Worm (Caenorhabditis elegans) whole organism, young adult: ENCODE results near the gene str-41.
A peak's percentile ranks its signal among the peaks of the same experiment; 100 is the strongest.

Experiments used
- F10E7.11 ChIP-seq: sonication (generic microtip); optimal IDR thresholded peaks from 2 replicates; lab custom pipeline; 2017; ENCODE audit warnings: mild to moderate bottlenecking, missing genetic modification characterization, moderate library complexity, missing compliant biosample characterization
- F33H1.4 ChIP-seq: fragments of 200-800 bp; sonication (Bioruptor generic); IDR thresholded peaks from 2 replicates; pipeline ENCODE4 v1.3.6; 2022; ENCODE audit warnings: missing genetic modification reagents, missing genetic modification characterization, missing compliant biosample characterization
- F49E8.2 ChIP-seq: sonication (generic microtip); optimal IDR thresholded peaks from 3 replicates; lab custom pipeline; 2017; ENCODE audit warnings: missing genetic modification characterization, mild to moderate bottlenecking, missing compliant biosample characterization, antibody characterized with exemption, moderate library complexity; ENCODE audit not compliant: insufficient read depth
- F52B5.7 ChIP-seq: sonication (generic microtip); optimal IDR thresholded peaks from 2 replicates; lab custom pipeline; 2016; ENCODE audit warnings: mild to moderate bottlenecking, missing genetic modification characterization, missing compliant biosample characterization
- F55B11.4 ChIP-seq: sonication (generic microtip); optimal IDR thresholded peaks from 2 replicates; lab custom pipeline; 2016; ENCODE audit warnings: missing compliant biosample characterization, missing genetic modification characterization, borderline replicate concordance; ENCODE audit not compliant: insufficient read depth
- K11D2.4 ChIP-seq: fragments of 200-800 bp; sonication (Bioruptor generic); IDR thresholded peaks from 2 replicates; pipeline ENCODE4 v1.3.6; 2022; ENCODE audit warnings: missing genetic modification reagents, missing genetic modification characterization, missing compliant biosample characterization
- T07F8.4 ChIP-seq: sonication (generic microtip); optimal IDR thresholded peaks from 2 replicates; lab custom pipeline; 2016; ENCODE audit warnings: mild to moderate bottlenecking, missing genetic modification characterization, moderate library complexity, missing compliant biosample characterization
- Y53G8AR.9 ChIP-seq: fragments of 200-800 bp; sonication (Bioruptor generic); conservative IDR thresholded peaks from 2 replicates; pipeline ENCODE4 v1.3.6; 2022; ENCODE audit warnings: missing genetic modification reagents, missing genetic modification characterization, missing compliant biosample characterization
- Y56A3A.18 ChIP-seq: fragments of 200-800 bp; sonication (Bioruptor generic); IDR thresholded peaks from 2 replicates; pipeline ENCODE4 v1.3.6; 2022; ENCODE audit warnings: missing genetic modification reagents, missing genetic modification characterization, missing compliant biosample characterization
- Y67H2A.10 ChIP-seq: fragments of 200-800 bp; sonication (Bioruptor generic); conservative IDR thresholded peaks from 2 replicates; pipeline ENCODE4 v1.3.6; 2022; ENCODE audit warnings: missing genetic modification reagents, missing genetic modification characterization, missing compliant biosample characterization
- ZK185.1 ChIP-seq: sonication (generic microtip); optimal IDR thresholded peaks from 2 replicates; lab custom pipeline; 2016; ENCODE audit warnings: mild to moderate bottlenecking, missing genetic modification characterization, missing compliant biosample characterization; ENCODE audit not compliant: poor library complexity, severe bottlenecking
- ama-1 ChIP-seq, 3 experiments: fragments of 150-350 bp in 1 of 3; sonication (generic microtip) in 2 of 3; optimal IDR thresholded peaks; 2 replicates each; lab custom pipeline; 2014 to 2018; ENCODE audit warnings: missing biosample characterization in 2 of 3, missing genetic modification characterization in 2 of 3, missing genetic modification reagents in 2 of 3
- atf-7 ChIP-seq: sonication (generic microtip); optimal IDR thresholded peaks from 2 replicates; lab custom pipeline; 2017; ENCODE audit warnings: mild to moderate bottlenecking, missing genetic modification characterization, missing compliant biosample characterization
- attf-3 ChIP-seq: fragments of 200-800 bp; sonication (Bioruptor generic); conservative IDR thresholded peaks from 2 replicates; pipeline ENCODE4 v1.3.6; 2022; ENCODE audit warnings: missing genetic modification reagents, missing genetic modification characterization, missing compliant biosample characterization
- attf-5 ChIP-seq: fragments of 200-800 bp; sonication (Bioruptor generic); optimal IDR thresholded peaks from 2 replicates; lab custom pipeline; 2018; ENCODE audit warnings: mild to moderate bottlenecking, missing genetic modification characterization, missing compliant biosample characterization
- ccch-3 ChIP-seq: fragments of 200-800 bp; sonication (Bioruptor generic); optimal IDR thresholded peaks from 2 replicates; lab custom pipeline; 2018; ENCODE audit warnings: mild to moderate bottlenecking, missing genetic modification characterization, missing compliant biosample characterization
- cebp-1 ChIP-seq, 2 experiments: fragments of 200-800 bp in 1 of 2; sonication (Bioruptor generic) in 1 of 2; sonication (generic microtip) in 1 of 2; IDR thresholded peaks in 1 of 2; optimal IDR thresholded peaks in 1 of 2; 2 replicates each; pipeline versions ENCODE4 v1.3.6 to Lab custom; 2017 to 2022; ENCODE audit warnings: missing compliant biosample characterization in 2 of 2, missing genetic modification characterization in 2 of 2, mild to moderate bottlenecking in 1 of 2, missing genetic modification reagents in 1 of 2, moderate library complexity in 1 of 2
- ceh-40 ChIP-seq: fragments of 200-800 bp; sonication (Bioruptor generic); IDR thresholded peaks from 2 replicates; pipeline ENCODE4 v1.3.6; 2022; ENCODE audit warnings: missing genetic modification characterization, missing compliant biosample characterization
- dox-1 ChIP-seq: fragments of 200-800 bp; sonication (Bioruptor generic); IDR thresholded peaks from 2 replicates; pipeline ENCODE4 v1.3.6; 2022; ENCODE audit warnings: missing genetic modification reagents, missing genetic modification characterization, missing compliant biosample characterization
- ekl-4 ChIP-seq: fragments of 200-800 bp; sonication (Bioruptor generic); IDR thresholded peaks from 2 replicates; pipeline ENCODE4 v1.3.6; 2022; ENCODE audit warnings: missing genetic modification reagents, missing genetic modification characterization, missing compliant biosample characterization
- ets-4 ChIP-seq: fragments of 200-800 bp; sonication (Bioruptor generic); optimal IDR thresholded peaks from 2 replicates; lab custom pipeline; 2018; ENCODE audit warnings: mild to moderate bottlenecking, missing genetic modification characterization, missing compliant biosample characterization
- hrde-1 ChIP-seq: sonication (generic microtip); optimal IDR thresholded peaks from 2 replicates; lab custom pipeline; 2016; ENCODE audit warnings: missing genetic modification characterization, mild to moderate bottlenecking, missing compliant biosample characterization, moderate library complexity, missing genotype, missing genetic modification reagents, borderline replicate concordance
- lin-40 ChIP-seq: sonication (generic microtip); optimal IDR thresholded peaks from 2 replicates; lab custom pipeline; 2016; ENCODE audit warnings: missing genetic modification characterization, mild to moderate bottlenecking, missing compliant biosample characterization, missing genotype, missing genetic modification reagents
- lin-54 ChIP-seq: fragments of 200-800 bp; sonication (Bioruptor generic); optimal IDR thresholded peaks from 2 replicates; lab custom pipeline; 2018; ENCODE audit warnings: mild to moderate bottlenecking, missing genetic modification characterization, missing compliant biosample characterization
- lir-1 ChIP-seq: fragments of 200-800 bp; sonication (Bioruptor generic); conservative IDR thresholded peaks from 2 replicates; pipeline ENCODE4 v1.3.6; 2022; ENCODE audit warnings: missing genetic modification reagents, missing genetic modification characterization, missing compliant biosample characterization
- madf-10 ChIP-seq: sonication (generic microtip); optimal IDR thresholded peaks from 2 replicates; lab custom pipeline; 2016; ENCODE audit warnings: mild to moderate bottlenecking, missing genetic modification characterization, missing compliant biosample characterization
- mes-4 ChIP-seq: sonication (generic microtip); optimal IDR thresholded peaks from 2 replicates; lab custom pipeline; 2016; ENCODE audit warnings: missing genotype, missing genetic modification characterization, missing compliant biosample characterization
- nfya-2 ChIP-seq: fragments of 200-800 bp; sonication (Bioruptor generic); IDR thresholded peaks from 2 replicates; pipeline ENCODE4 v1.3.6; 2022; ENCODE audit warnings: missing genetic modification reagents, missing genetic modification characterization, missing compliant biosample characterization
- nfyb-1 ChIP-seq: fragments of 200-800 bp; sonication (Bioruptor generic); IDR thresholded peaks from 2 replicates; pipeline ENCODE4 v1.3.6; 2022; ENCODE audit warnings: missing genetic modification reagents, missing genetic modification characterization, missing compliant biosample characterization
- nhr-80 ChIP-seq: sonication (generic microtip); optimal IDR thresholded peaks from 2 replicates; lab custom pipeline; 2016; ENCODE audit warnings: missing genetic modification characterization, missing compliant biosample characterization
- pha-4 ChIP-seq: fragments of 150-350 bp; sonication (generic microtip); optimal IDR thresholded peaks from 2 replicates; lab custom pipeline; 2014; ENCODE audit warnings: missing biosample characterization, missing genetic modification reagents, missing genetic modification characterization
- snpc-1.1 ChIP-seq: sonication (generic microtip); optimal IDR thresholded peaks from 2 replicates; lab custom pipeline; 2017; ENCODE audit warnings: missing genetic modification characterization, mild to moderate bottlenecking, missing compliant biosample characterization, antibody characterized with exemption, moderate library complexity, missing genotype, missing genetic modification reagents; ENCODE audit not compliant: insufficient read depth
- snpc-1.3 ChIP-seq: sonication (generic microtip); optimal IDR thresholded peaks from 2 replicates; lab custom pipeline; 2017; ENCODE audit warnings: missing genetic modification characterization, mild to moderate bottlenecking, missing compliant biosample characterization, antibody characterized with exemption, moderate library complexity, missing genotype, missing genetic modification reagents; ENCODE audit not compliant: insufficient read depth
- snpc-3.4 ChIP-seq: sonication (generic microtip); optimal IDR thresholded peaks from 2 replicates; lab custom pipeline; 2017; ENCODE audit warnings: missing genetic modification characterization, mild to moderate bottlenecking, missing compliant biosample characterization, antibody characterized with exemption, moderate library complexity, missing genotype, missing genetic modification reagents
- snpc-4 ChIP-seq, 5 experiments: fragments of 150-350 bp in 1 of 5; sonication (generic microtip) in 4 of 5; optimal IDR thresholded peaks; 2 replicates each; lab custom pipeline; 2014 to 2018; ENCODE audit warnings: missing genetic modification characterization in 5 of 5, missing biosample characterization in 3 of 5, antibody characterized with exemption in 2 of 5, mild to moderate bottlenecking in 2 of 5, missing compliant biosample characterization in 2 of 5, missing genotype in 2 of 5, moderate library complexity in 2 of 5, missing genetic modification reagents in 1 of 5
- somi-1 ChIP-seq: fragments of 200-800 bp; sonication (Bioruptor generic); optimal IDR thresholded peaks from 2 replicates; lab custom pipeline; 2018; ENCODE audit warnings: mild to moderate bottlenecking, missing genetic modification characterization, missing compliant biosample characterization
- sptf-2 ChIP-seq: fragments of 200-800 bp; sonication (Bioruptor generic); optimal IDR thresholded peaks from 2 replicates; lab custom pipeline; 2018; ENCODE audit warnings: mild to moderate bottlenecking, missing genetic modification characterization, missing compliant biosample characterization
- tbp1 ChIP-seq: fragments of 200-800 bp; sonication (Bioruptor generic); optimal IDR thresholded peaks from 2 replicates; lab custom pipeline; 2018; ENCODE audit warnings: mild to moderate bottlenecking, missing genetic modification characterization, missing compliant biosample characterization
- tlf-1 ChIP-seq: fragments of 200-800 bp; sonication (Bioruptor generic); optimal IDR thresholded peaks from 2 replicates; lab custom pipeline; 2018; ENCODE audit warnings: mild to moderate bottlenecking, missing genetic modification characterization, missing compliant biosample characterization
- zfh-2 ChIP-seq: fragments of 200-800 bp; sonication (Bioruptor generic); conservative IDR thresholded peaks from 2 replicates; pipeline ENCODE4 v1.3.6; 2022; ENCODE audit warnings: missing genetic modification reagents, missing genetic modification characterization, missing compliant biosample characterization
- ztf-28 ChIP-seq: fragments of 200-800 bp; sonication (Bioruptor generic); IDR thresholded peaks from 2 replicates; pipeline ENCODE4 v1.3.6; 2022; ENCODE audit warnings: missing genetic modification reagents, missing genetic modification characterization, missing compliant biosample characterization

The str-41 gene

ce11 chrV:7432441-7433146 is 20.8 kb downstream of the str-41 start (continued):
- TF ChIP-seq F52B5.7 (tag; lab: Kevin White, UChicago): peak; percentile 96
- TF ChIP-seq T07F8.4 (tag; lab: Kevin White, UChicago): no peak
- peak; percentile 65 for TF ChIP-seq dox-1 (GFP tag; lab: Robert Waterston, UW)
- TF ChIP-seq snpc-1.3 (tag; lab: Kevin White, UChicago): no peak
- TF ChIP-seq snpc-4 (GFP tag; optimal IDR thresholded peaks at IDR 0.05; lab: Kevin White, UChicago): no peak
- TF ChIP-seq snpc-4 (tag; optimal IDR thresholded peaks at IDR 0.05; lab: Kevin White, UChicago): no peak
- 0 out of 2 replicates have a peak, but pooled peaks have one; percentile 38 for TF ChIP-seq nfya-2
- TF ChIP-seq attf-3: no peak
- TF ChIP-seq F49E8.2: no peak
- TF ChIP-seq ccch-3 (GFP tag; lab: Kevin White, UChicago): no peak
- TF ChIP-seq pha-4 (tag; lab: Kevin White, UChicago): peak; percentile 83
- TF ChIP-seq zfh-2: no peak
- no peak for TF ChIP-seq lin-40 (tag; lab: Kevin White, UChicago)
- peak; percentile 79 for TF ChIP-seq nfyb-1
- TF ChIP-seq hrde-1 (tag; lab: Kevin White, UChicago): no peak
- no peak for TF ChIP-seq sptf-2 (GFP tag; lab: Kevin White, UChicago)

- TF ChIP-seq cebp-1 (GFP tag; IDR thresholded peaks at IDR 0.05; lab: Robert Waterston, UW) (no peak), cebp-1 (tag; optimal IDR thresholded peaks at IDR 0.05; lab: Kevin White, UChicago) (peak; percentile 52), mes-4 (no peak), dox-1 (GFP tag; lab: Robert Waterston, UW) (no peak), madf-10 (tag; lab: Kevin White, UChicago) (peak; percentile 24), Y67H2A.10 (GFP tag; lab: Robert Waterston, UW) (no peak), T07F8.4 (tag; lab: Kevin White, UChicago) (no peak), snpc-3.4 (no peak), lin-54 (GFP tag; lab: Kevin White, UChicago) (peak; percentile 9), ekl-4 (GFP tag; lab: Robert Waterston, UW) (no peak; the same call in 1 of the 2 replicates), atf-7 (no peak), ZK185.1 (tag; lab: Kevin White, UChicago) (peak; percentile 9), hrde-1 (tag; lab: Kevin White, UChicago) (no peak), K11D2.4 (GFP tag; lab: Robert Waterston, UW) (0 out of 2 replicates have a peak, but pooled peaks have one; percentile 30), snpc-1.1 (tag; lab: Kevin White, UChicago) (no peak), F33H1.4 (GFP tag; lab: Robert Waterston, UW) (no peak), tlf-1 (GFP tag; lab: Kevin White, UChicago) (peak; percentile 13), ama-1 (optimal IDR thresholded peaks at IDR 0.05; lab: Kevin White, UChicago) (peak; percentile 67), ama-1 (GFP tag; optimal IDR thresholded peaks at IDR 0.05; lab: Kevin White, UChicago) (no peak), Y53G8AR.9 (GFP tag; lab: Robert Waterston, UW) (peak; percentile 36; the same call in 1 of the 2 replicates), pha-4 (tag; lab: Kevin White, UChicago) (peak; percentile 76), F55B11.4 (tag; lab: Kevin White, UChicago) (no peak), Y56A3A.18 (GFP tag; lab: Robert Waterston, UW) (0 out of 2 replicates have a peak, but pooled peaks have one; percentile 29), attf-3 (no peak), ets-4 (no peak), tbp1 (GFP tag; lab: Kevin White, UChicago) (peak; percentile 46), attf-5 (GFP tag; lab: Kevin White, UChicago) (peak; percentile 32), F10E7.11 (tag; lab: Kevin White, UChicago) (no peak), ztf-28 (GFP tag; lab: Robert Waterston, UW) (no peak), somi-1 (GFP tag; lab: Kevin White, UChicago) (peak; percentile 50), nfyb-1 (peak; percentile 55), nhr-80 (peak; percentile 45), ceh-40 (GFP tag; lab: Robert Waterston, UW) (no peak), ccch-3 (GFP tag; lab: Kevin White, UChicago) (no peak), lir-1 (no peak)
Measured at ce11 chrV:7434805-7435363, 23.1 kb downstream of the str-41 start.
